Worm (Caenorhabditis elegans): ENCODE measurements around the gene Y53G8AL.4.

DNA sequence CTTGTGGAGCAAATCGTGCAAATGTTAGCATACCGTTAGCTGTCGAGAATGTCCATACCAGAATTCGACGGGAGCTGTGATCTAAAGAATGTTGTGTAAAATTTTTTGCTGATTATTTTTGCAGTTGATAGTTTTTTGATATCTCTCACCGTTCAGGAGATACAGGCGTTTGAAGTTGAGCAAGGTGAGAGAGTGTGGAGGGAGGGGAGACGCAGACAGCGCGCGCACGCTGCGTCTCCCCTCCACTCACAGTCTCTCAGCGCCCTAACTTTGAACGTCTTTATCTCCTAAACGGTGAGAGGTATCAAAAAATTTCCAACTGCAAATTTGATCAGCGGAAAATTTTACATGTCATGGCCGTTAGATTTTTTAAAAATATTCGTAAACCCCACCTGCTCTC lies 4.6 kb upstream of the Y53G8AL.4 start:
- TF ChIP-seq ztf-11 (tag; optimal IDR thresholded peaks at IDR 0.05) = no peak
- no peak for TF ChIP-seq skn-1 (tag; optimal IDR thresholded peaks at IDR 0.05)
- no peak for TF ChIP-seq nhr-28 (tag; optimal IDR thresholded peaks at IDR 0.05)
- TF ChIP-seq lin-39 (tag; optimal IDR thresholded peaks at IDR 0.05) = no peak
- TF ChIP-seq nhr-237 (tag; optimal IDR thresholded peaks at IDR 0.05) = no peak
- TF ChIP-seq elt-2 (tag; optimal IDR thresholded peaks at IDR 0.05) = no peak
- TF ChIP-seq pha-4 (tag; optimal IDR thresholded peaks at IDR 0.05) = no peak
- TF ChIP-seq ceh-28 (tag; optimal IDR thresholded peaks at IDR 0.05) = no peak
- TF ChIP-seq nhr-76 (tag; optimal IDR thresholded peaks at IDR 0.05) = no peak
- TF ChIP-seq nhr-67 (tag; optimal IDR thresholded peaks at IDR 0.05) = no peak
- TF ChIP-seq elt-3 (tag; optimal IDR thresholded peaks at IDR 0.05) = no peak
- TF ChIP-seq zag-1 (tag; optimal IDR thresholded peaks at IDR 0.05) = no peak
- TF ChIP-seq nhr-43 (tag; optimal IDR thresholded peaks at IDR 0.05; ENCODE audit: poor library complexity, severe bottlenecking) = no peak

All from whole organism, L3 larva.